Worm (Caenorhabditis elegans): ENCODE data around the gene C33C12.7.

Gene C33C12.7

DNA sequence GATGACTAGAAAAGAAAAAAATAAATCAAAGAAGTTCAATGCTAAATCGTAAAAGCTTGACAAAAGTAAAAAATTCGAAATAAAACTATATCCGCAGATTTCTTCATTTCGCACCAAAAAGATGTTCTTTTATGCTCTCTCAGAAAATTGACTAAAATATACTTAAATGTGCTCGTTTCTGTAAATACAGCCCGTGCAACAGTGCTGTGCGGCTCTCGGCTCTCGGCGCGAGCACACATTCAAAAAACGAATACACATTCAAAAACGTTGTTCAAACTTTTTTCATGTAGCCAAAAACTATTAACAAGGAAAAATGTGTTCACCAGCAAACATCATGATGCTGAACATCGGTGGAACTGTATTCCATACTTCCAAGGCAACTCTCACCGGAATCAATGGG is 34.5 kb downstream of the C33C12.7 start, which contains the start of gene C40A11.3:
C40A11.3 (plus strand) TSS at position 301 of the 400 bp plus-strand sequence.
- TF ChIP-seq ceh-36 (tag; optimal IDR thresholded peaks at IDR 0.05) (no peak), sea-1 (GFP tag; conservative IDR thresholded peaks at IDR 0.05) (no peak), tra-4 (tag; optimal IDR thresholded peaks at IDR 0.05) (no peak), ama-1 (optimal IDR thresholded peaks at IDR 0.05) (no peak), hnd-1 (tag; optimal IDR thresholded peaks at IDR 0.05) (no peak), aly-1 (tag; optimal IDR thresholded peaks at IDR 0.05) (no peak), hmg-4 (GFP tag; optimal IDR thresholded peaks at IDR 0.05) (no peak), pes-1 (GFP tag; IDR thresholded peaks at IDR 0.05) (no peak), B0310.2 (tag; optimal IDR thresholded peaks at IDR 0.05) (no peak), scrt-1 (GFP tag; IDR thresholded peaks at IDR 0.05) (no peak), tbx-11 (GFP tag; IDR thresholded peaks at IDR 0.05) (no peak), tbx-37 (GFP tag; conservative IDR thresholded peaks at IDR 0.05) (no peak), hmbx-1 (tag; optimal IDR thresholded peaks at IDR 0.05) (no peak)

DNA sequence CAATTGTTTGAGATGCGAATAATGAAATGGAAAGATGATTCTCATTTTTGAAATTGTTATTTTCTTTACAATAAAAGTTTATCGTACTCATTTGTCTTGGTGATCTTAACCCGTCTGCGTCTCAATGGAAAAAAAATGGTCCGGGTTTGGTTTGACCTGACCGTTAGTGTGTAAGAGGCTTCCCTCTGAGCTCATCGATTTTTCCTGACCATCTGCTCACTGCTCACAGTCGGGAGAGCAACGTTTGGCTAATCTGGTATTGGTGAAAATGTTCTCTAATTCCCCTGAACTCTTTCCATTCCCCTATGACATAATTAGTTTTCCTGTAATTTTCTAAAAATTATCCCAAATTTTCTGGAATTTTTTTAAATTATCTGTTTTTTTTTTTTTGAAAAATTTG is 36.4 kb downstream of the C33C12.7 start:
- no peak for TF ChIP-seq tra-4 (tag; optimal IDR thresholded peaks at IDR 0.05)
- TF ChIP-seq hmbx-1 (tag; optimal IDR thresholded peaks at IDR 0.05), result no peak
- TF ChIP-seq scrt-1 (GFP tag; IDR thresholded peaks at IDR 0.05), result no peak

- no peak for TF ChIP-seq hnd-1 (tag; optimal IDR thresholded peaks at IDR 0.05)
- TF ChIP-seq ets-7 (tag; optimal IDR thresholded peaks at IDR 0.05), result no peak
- no peak for TF ChIP-seq hmbx-1 (tag; optimal IDR thresholded peaks at IDR 0.05)
- TF ChIP-seq ama-1 (optimal IDR thresholded peaks at IDR 0.05), result no peak
- no peak for TF ChIP-seq ceh-13 (GFP tag; optimal IDR thresholded peaks at IDR 0.05)
- TF ChIP-seq F13C5.2 (tag; optimal IDR thresholded peaks at IDR 0.05), result no peak
- TF ChIP-seq tra-4 (tag; optimal IDR thresholded peaks at IDR 0.05), result no peak
- no peak for TF ChIP-seq tbx-37 (GFP tag; conservative IDR thresholded peaks at IDR 0.05)
- no peak for TF ChIP-seq ceh-36 (tag; optimal IDR thresholded peaks at IDR 0.05)
- no peak for TF ChIP-seq aly-1 (tag; optimal IDR thresholded peaks at IDR 0.05)
- no peak for TF ChIP-seq flt-1 (GFP tag; IDR thresholded peaks at IDR 0.05)
- no peak for TF ChIP-seq tbx-11 (GFP tag; IDR thresholded peaks at IDR 0.05)
- TF ChIP-seq B0310.2 (tag; optimal IDR thresholded peaks at IDR 0.05), result no peak
- no peak for TF ChIP-seq scrt-1 (GFP tag; IDR thresholded peaks at IDR 0.05)
- TF ChIP-seq hmg-4 (GFP tag; optimal IDR thresholded peaks at IDR 0.05), result no peak
- no peak for TF ChIP-seq sea-1 (GFP tag; conservative IDR thresholded peaks at IDR 0.05)
- no peak for TF ChIP-seq pes-1 (GFP tag; IDR thresholded peaks at IDR 0.05)
Measured at ce11 chrII:2137235-2137634, 38.0 kb downstream of the C33C12.7 start, which contains the start of gene C40A11.4. C40A11.4 (plus strand) TSS chrII:2137422.

DNA sequence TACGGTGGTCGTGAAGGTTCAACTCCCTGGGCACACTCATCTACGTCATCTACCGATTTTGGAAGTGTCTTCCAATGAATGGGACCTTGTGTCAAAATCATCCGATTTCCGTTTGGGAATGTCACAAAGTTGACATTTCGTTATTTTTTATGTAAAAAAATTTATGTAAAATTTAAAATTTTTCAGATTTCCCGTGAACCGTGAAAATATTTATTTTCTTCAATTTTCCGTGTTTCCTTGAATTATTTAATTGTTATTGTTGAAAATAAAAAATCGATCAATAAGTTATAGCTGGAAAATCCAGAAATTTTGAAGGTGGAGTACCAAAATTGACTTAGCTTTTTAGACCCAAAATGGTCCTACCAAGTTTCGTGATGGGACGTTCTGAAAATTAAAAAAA is 39.7 kb downstream of the C33C12.7 start, which contains the start of gene hpo-7:
hpo-7 (minus strand) TSS at position 101 of the 400 bp plus-strand sequence.
- no peak for TF ChIP-seq ceh-36 (tag; optimal IDR thresholded peaks at IDR 0.05)
- no peak for TF ChIP-seq pes-1 (GFP tag; IDR thresholded peaks at IDR 0.05)
- no peak for TF ChIP-seq sea-1 (GFP tag; conservative IDR thresholded peaks at IDR 0.05)
- TF ChIP-seq hmg-4 (GFP tag; optimal IDR thresholded peaks at IDR 0.05), result no peak
- TF ChIP-seq flt-1 (GFP tag; IDR thresholded peaks at IDR 0.05), result no peak
- no peak for TF ChIP-seq B0310.2 (tag; optimal IDR thresholded peaks at IDR 0.05)
- no peak for TF ChIP-seq hmbx-1 (tag; optimal IDR thresholded peaks at IDR 0.05)
- no peak for TF ChIP-seq tra-4 (tag; optimal IDR thresholded peaks at IDR 0.05)
- TF ChIP-seq tbx-11 (GFP tag; IDR thresholded peaks at IDR 0.05), result no peak

DNA sequence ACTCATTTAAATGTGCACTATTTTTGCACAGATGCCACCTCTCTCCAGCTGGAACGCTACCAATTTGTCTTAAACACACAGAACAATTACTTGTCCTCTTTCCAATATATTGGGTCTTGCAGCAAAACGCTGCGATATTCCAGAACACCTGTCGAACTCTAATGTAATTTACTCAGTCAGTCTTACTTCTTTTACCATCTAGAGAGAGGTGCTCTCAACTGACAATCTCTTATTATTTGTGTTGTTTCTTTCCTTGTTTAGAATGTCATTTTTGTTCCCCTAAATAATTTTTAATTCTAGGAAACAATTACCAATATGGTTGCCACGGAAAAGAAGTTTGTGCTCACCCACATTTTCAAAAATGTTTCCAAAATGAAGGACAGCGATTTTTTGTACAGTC is 44.5 kb downstream of the C33C12.7 start, which contains the start of gene sdz-28:
sdz-28 (plus strand) TSS at position 301 of the 400 bp plus-strand sequence.
- TF ChIP-seq ets-7 (tag; optimal IDR thresholded peaks at IDR 0.05) (no peak), pes-1 (GFP tag; IDR thresholded peaks at IDR 0.05) (no peak), ceh-36 (tag; optimal IDR thresholded peaks at IDR 0.05) (no peak), tra-4 (tag; optimal IDR thresholded peaks at IDR 0.05) (no peak), aly-1 (tag; optimal IDR thresholded peaks at IDR 0.05) (no peak), tbx-37 (GFP tag; conservative IDR thresholded peaks at IDR 0.05) (no peak), F13C5.2 (tag; optimal IDR thresholded peaks at IDR 0.05) (no peak), sea-1 (GFP tag; conservative IDR thresholded peaks at IDR 0.05) (no peak), ceh-13 (GFP tag; optimal IDR thresholded peaks at IDR 0.05) (no peak), hmg-4 (GFP tag; optimal IDR thresholded peaks at IDR 0.05) (no peak), hmbx-1 (tag; optimal IDR thresholded peaks at IDR 0.05) (no peak), B0310.2 (tag; optimal IDR thresholded peaks at IDR 0.05) (no peak)
